Fruit fly (Drosophila melanogaster) whole organism, prepupa: ENCODE measurements around the gene CG31099.

Experiments
- CG32006 ChIP-seq: fragments of 200-800 bp; sonication (Bioruptor generic); optimal IDR thresholded peaks from 3 replicates; lab custom pipeline; 2017; ENCODE audit warnings: missing biosample characterization, mild to moderate bottlenecking, missing genetic modification characterization
- CG4318 ChIP-seq: fragments of 200-800 bp; sonication (Bioruptor generic); optimal IDR thresholded peaks from 3 replicates; lab custom pipeline; 2017; ENCODE audit warnings: missing biosample characterization, mild to moderate bottlenecking, missing genetic modification characterization
- CG9139 ChIP-seq: fragments of 200-800 bp; sonication (Bioruptor generic); optimal IDR thresholded peaks from 3 replicates; lab custom pipeline; 2017; ENCODE audit warnings: missing biosample characterization, mild to moderate bottlenecking, missing genetic modification characterization
- Sox15 ChIP-seq: fragments of 200-800 bp; sonication (Bioruptor generic); optimal IDR thresholded peaks from 3 replicates; lab custom pipeline; 2016; ENCODE audit warnings: missing biosample characterization, missing genetic modification characterization
- lz ChIP-seq: fragments of 200-800 bp; sonication (Bioruptor generic); optimal IDR thresholded peaks from 3 replicates; lab custom pipeline; 2016; ENCODE audit warnings: missing biosample characterization, missing genetic modification characterization
- net ChIP-seq: fragments of 200-800 bp; sonication (Bioruptor generic); optimal IDR thresholded peaks from 3 replicates; lab custom pipeline; 2016; ENCODE audit warnings: missing biosample characterization, missing genetic modification characterization
- topi ChIP-seq: fragments of 200-800 bp; sonication (Bioruptor generic); optimal IDR thresholded peaks from 3 replicates; lab custom pipeline; 2016; ENCODE audit warnings: missing biosample characterization, missing genetic modification characterization

DNA sequence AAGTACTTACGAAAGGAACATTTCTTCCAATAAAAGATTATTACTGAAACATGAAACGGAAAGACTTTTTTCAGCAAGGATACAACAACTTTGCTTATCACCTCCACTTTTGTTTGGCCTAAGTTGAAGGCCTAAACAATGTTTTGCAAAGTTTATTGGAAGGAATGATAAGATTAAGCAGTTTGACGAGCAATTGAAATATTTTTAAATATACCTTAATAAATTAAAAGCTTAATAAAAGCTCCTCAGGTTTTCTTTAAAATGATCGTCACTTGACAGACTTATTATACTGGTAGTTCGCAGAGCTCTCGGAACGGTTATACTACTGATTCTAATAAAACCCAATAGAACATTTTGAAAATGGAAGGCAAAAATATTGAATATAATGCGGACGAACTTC is 25.6 kb downstream of the CG31099 start, which contains the start of gene CG31104:
- TF ChIP-seq Sox15 (no peak), CG32006 (GFP tag; lab: Kevin White, UChicago) (no peak), lz (GFP tag; lab: Kevin White, UChicago) (no peak), net (GFP tag; lab: Kevin White, UChicago) (no peak), CG9139 (no peak), topi (no peak), CG4318 (GFP tag; lab: Kevin White, UChicago) (no peak)
